Worm (Caenorhabditis elegans): ENCODE measurements around the gene F31F7.2.
A peak's percentile ranks its signal among the peaks of the same experiment; 100 is the strongest.

The F31F7.2 gene

ce11 chrV:6267237-6267812, 3.3 kb upstream of the F31F7.2 start, which contains the start of gene mrck-1 (continued):
- peak; percentile 69 for TF ChIP-seq lin-15B (tag; optimal IDR thresholded peaks at IDR 0.05)
- no peak for TF ChIP-seq pqm-1 (tag; optimal IDR thresholded peaks at IDR 0.05)
- TF ChIP-seq pax-3 (tag; optimal IDR thresholded peaks at IDR 0.05): peak; percentile 25
- peak; percentile 99 for TF ChIP-seq lin-14 (GFP tag; optimal IDR thresholded peaks at IDR 0.05)
- peak; percentile 92 to 94 for TF ChIP-seq lsy-2 (tag; optimal IDR thresholded peaks at IDR 0.05)

- TF ChIP-seq efl-1 (optimal IDR thresholded peaks at IDR 0.05): no peak
- no peak for TF ChIP-seq efl-1 (GFP tag; optimal IDR thresholded peaks at IDR 0.05 in 1 of 2)
- TF ChIP-seq sptf-1 (tag; optimal IDR thresholded peaks at IDR 0.05): no peak
- no peak for TF ChIP-seq ceh-90 (tag; optimal IDR thresholded peaks at IDR 0.05)
- TF ChIP-seq elt-3 (tag; optimal IDR thresholded peaks at IDR 0.05): no peak
- no peak for TF ChIP-seq isw-1 (GFP tag; IDR thresholded peaks at IDR 0.05)
- TF ChIP-seq sox-4 (tag; optimal IDR thresholded peaks at IDR 0.05): no peak
Observed at ce11 chrV:6267978-6268377, 2.7 kb upstream of the F31F7.2 start.

DNA sequence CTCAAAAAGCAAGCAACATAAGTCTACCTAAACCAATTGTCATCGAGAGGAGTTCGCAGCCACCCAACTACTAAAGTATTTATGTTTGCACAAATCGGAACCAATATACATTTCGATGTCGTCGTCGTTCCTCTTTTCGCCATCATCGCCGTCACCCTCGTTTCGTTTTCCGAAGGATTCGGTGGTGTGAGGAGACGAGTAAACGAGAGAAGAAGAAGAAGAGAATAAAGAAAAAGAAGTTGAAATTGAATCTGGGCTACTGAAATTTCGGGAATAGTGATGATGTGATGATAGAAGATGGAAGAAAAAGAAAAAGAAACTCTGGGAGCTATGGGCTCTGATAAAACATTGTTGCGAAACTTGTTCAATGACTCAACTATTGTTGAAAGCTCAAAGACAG, 2.1 kb upstream of the F31F7.2 start:
- TF ChIP-seq mdl-1 (tag; optimal IDR thresholded peaks at IDR 0.05): no peak
- TF ChIP-seq pax-3 (tag; optimal IDR thresholded peaks at IDR 0.05): no peak
- TF ChIP-seq lin-14 (GFP tag; optimal IDR thresholded peaks at IDR 0.05): peak; percentile 23
- TF ChIP-seq fkh-8 (tag; optimal IDR thresholded peaks at IDR 0.05): no peak
- no peak for TF ChIP-seq skn-1 (tag; optimal IDR thresholded peaks at IDR 0.05)
- no peak for TF ChIP-seq zip-4 (GFP tag; optimal IDR thresholded peaks at IDR 0.05)
- no peak for TF ChIP-seq unc-62 (GFP tag; optimal IDR thresholded peaks at IDR 0.05)
- no peak for TF ChIP-seq egl-13 (tag; optimal IDR thresholded peaks at IDR 0.05)

- TF ChIP-seq mab-9 (GFP tag; IDR thresholded peaks at IDR 0.05) (no peak), elt-2 (tag; optimal IDR thresholded peaks at IDR 0.05) (peak; percentile 47)
Observed at ce11 chrV:6268961-6269360, 1.7 kb upstream of the F31F7.2 start.

ce11 chrV:6270097-6270496, 555 bp upstream of the F31F7.2 start:
- TF ChIP-seq jun-1 (tag; optimal IDR thresholded peaks at IDR 0.05) (no peak), mep-1 (tag; optimal IDR thresholded peaks at IDR 0.05) (peak; percentile 3), rnt-1 (tag; optimal IDR thresholded peaks at IDR 0.05) (peak; percentile 32), lin-14 (GFP tag; optimal IDR thresholded peaks at IDR 0.05) (peak; percentile 41), efl-1 (optimal IDR thresholded peaks at IDR 0.05) (no peak), efl-1 (GFP tag; optimal IDR thresholded peaks at IDR 0.05 in 1 of 2) (peak in 1 of 2 experiments; percentile 83)

ce11 chrV:6275209-6275608, 4.6 kb downstream of the F31F7.2 start:
- no peak for TF ChIP-seq unc-130 (tag; optimal IDR thresholded peaks at IDR 0.05)
- no peak for TF ChIP-seq efl-1 (optimal IDR thresholded peaks at IDR 0.05)
- TF ChIP-seq efl-1 (GFP tag; optimal IDR thresholded peaks at IDR 0.05 in 1 of 2): peak in 1 of 2 experiments; percentile 59
- TF ChIP-seq elt-3 (tag; optimal IDR thresholded peaks at IDR 0.05): peak in 1 of 6 experiments; percentile 69
- no peak for TF ChIP-seq pag-3 (tag; optimal IDR thresholded peaks at IDR 0.05; ENCODE audit: borderline replicate concordance, insufficient read depth)
- TF ChIP-seq blmp-1 (tag; optimal IDR thresholded peaks at IDR 0.05): peak; percentile 71
- peak; percentile 95 for TF ChIP-seq elt-2 (tag; optimal IDR thresholded peaks at IDR 0.05)
- TF ChIP-seq unc-98 (GFP tag; IDR thresholded peaks at IDR 0.05): no peak
- TF ChIP-seq lin-14 (GFP tag; optimal IDR thresholded peaks at IDR 0.05): peak; percentile 39
- TF ChIP-seq xbp-1 (tag; optimal IDR thresholded peaks at IDR 0.05): no peak
- no peak for TF ChIP-seq rnt-1 (tag; optimal IDR thresholded peaks at IDR 0.05)
- no peak for TF ChIP-seq ztf-4 (tag; optimal IDR thresholded peaks at IDR 0.05)
- no peak for TF ChIP-seq egl-13 (tag; optimal IDR thresholded peaks at IDR 0.05)
- TF ChIP-seq sup-37 (GFP tag; optimal IDR thresholded peaks at IDR 0.05): no peak
- TF ChIP-seq egl-27 (tag; optimal IDR thresholded peaks at IDR 0.05): no peak
- TF ChIP-seq nhr-19 (GFP tag; conservative IDR thresholded peaks at IDR 0.05): peak; percentile 39
- no peak for TF ChIP-seq zip-4 (GFP tag; optimal IDR thresholded peaks at IDR 0.05)
- TF ChIP-seq nhr-84 (tag; optimal IDR thresholded peaks at IDR 0.05): no peak
- peak; percentile 39 for TF ChIP-seq jun-1 (tag; optimal IDR thresholded peaks at IDR 0.05)
- TF ChIP-seq mef-2 (tag; optimal IDR thresholded peaks at IDR 0.05): no peak
- TF ChIP-seq mdl-1 (tag; optimal IDR thresholded peaks at IDR 0.05): peak in 1 of 2 experiments; percentile 13
- no peak for TF ChIP-seq lin-13 (GFP tag; optimal IDR thresholded peaks at IDR 0.05)
- TF ChIP-seq swsn-7 (tag; optimal IDR thresholded peaks at IDR 0.05): no peak
- TF ChIP-seq grh-1 (GFP tag; IDR thresholded peaks at IDR 0.05): peak; percentile 63
- no peak for TF ChIP-seq vab-15 (tag; optimal IDR thresholded peaks at IDR 0.05)
- TF ChIP-seq nhr-71 (tag; optimal IDR thresholded peaks at IDR 0.05): peak; percentile 68
- TF ChIP-seq lin-35 (GFP tag; optimal IDR thresholded peaks at IDR 0.05): peak in 1 of 2 experiments; percentile 61
- no peak for TF ChIP-seq snpc-4 (tag; optimal IDR thresholded peaks at IDR 0.05)

Data from whole organism, L1 larva.